Worm (Caenorhabditis elegans): ENCODE results near the gene kel-8.

- no peak for TF ChIP-seq nhr-237 (tag; optimal IDR thresholded peaks at IDR 0.05)
- TF ChIP-seq dpl-1 (GFP tag; optimal IDR thresholded peaks at IDR 0.05): no peak
- no peak for TF ChIP-seq efl-3 (GFP tag; optimal IDR thresholded peaks at IDR 0.05)
- TF ChIP-seq unc-98 (GFP tag; IDR thresholded peaks at IDR 0.05): no peak
- no peak for TF ChIP-seq blmp-1 (tag; optimal IDR thresholded peaks at IDR 0.05)
- TF ChIP-seq nhr-20 (tag; optimal IDR thresholded peaks at IDR 0.05): no peak
- no peak for TF ChIP-seq unc-62 (GFP tag; optimal IDR thresholded peaks at IDR 0.05)
- TF ChIP-seq lin-39 (tag; optimal IDR thresholded peaks at IDR 0.05): no peak
- no peak for TF ChIP-seq swsn-7 (tag; optimal IDR thresholded peaks at IDR 0.05)
- TF ChIP-seq aly-2 (tag; optimal IDR thresholded peaks at IDR 0.05): no peak
- TF ChIP-seq fkh-10 (GFP tag; optimal IDR thresholded peaks at IDR 0.05): no peak
These were observed at the start of gene kel-8 for ce11 chrV:2671155-2671554.

Data from whole organism, L1 larva.